Worm (Caenorhabditis elegans): ENCODE data around the gene jtr-1.

ce11 chrIV:1445920-1446319 is 25.2 kb downstream of the jtr-1 start, which contains the start of gene clp-7:
- TF ChIP-seq unc-39 (tag; optimal IDR thresholded peaks at IDR 0.05): no peak
- TF ChIP-seq mab-5 (tag; optimal IDR thresholded peaks at IDR 0.05): no peak
- TF ChIP-seq elt-3 (tag; optimal IDR thresholded peaks at IDR 0.05): no peak
- TF ChIP-seq unc-62 (GFP tag; optimal IDR thresholded peaks at IDR 0.05): no peak
- TF ChIP-seq lin-13 (tag; optimal IDR thresholded peaks at IDR 0.05): no peak
- no peak for TF ChIP-seq nhr-237 (tag; optimal IDR thresholded peaks at IDR 0.05)
- TF ChIP-seq snpc-4 (tag; optimal IDR thresholded peaks at IDR 0.05): no peak
- no peak for TF ChIP-seq ceh-83 (GFP tag; optimal IDR thresholded peaks at IDR 0.05)
- no peak for TF ChIP-seq bed-3 (GFP tag; optimal IDR thresholded peaks at IDR 0.05)
- TF ChIP-seq nhr-12 (tag; optimal IDR thresholded peaks at IDR 0.05): no peak
- no peak for TF ChIP-seq ces-1 (GFP tag; optimal IDR thresholded peaks at IDR 0.05)
- TF ChIP-seq sptf-1 (tag; optimal IDR thresholded peaks at IDR 0.05): no peak

All from whole organism, mixed stage, embryonic.